Fruit fly (Drosophila melanogaster) S2 (cell line): ENCODE results near the gene Nt5a.

Source experiments
- CG8478 ChIP-seq: fragments of >200 bp; optimal IDR thresholded peaks from 2 replicates; lab custom pipeline; 2018
- CTCF ChIP-seq, 2 experiments: fragments of >200 bp; optimal IDR thresholded peaks; 2 replicates each; lab custom pipeline; 2018

Nt5a gene

dm6 chr3L:1332973-1333372 lies 25.8 kb upstream of the Nt5a start, which contains the start of gene msd5:
msd5 (minus strand) TSS chr3L:1333146.
- TF ChIP-seq CTCF (optimal IDR thresholded peaks at IDR 0.05; lab: Kevin White, UChicago) (no peak), CG8478 (lab: Kevin White, UChicago) (no peak)

dm6 chr3L:1331542-1331941 lies 24.3 kb upstream of the Nt5a start, which contains the start of gene msd1:
msd1 (plus strand) TSS chr3L:1331744.
- TF ChIP-seq CTCF (optimal IDR thresholded peaks at IDR 0.05; lab: Kevin White, UChicago) (no peak), CG8478 (lab: Kevin White, UChicago) (no peak)

dm6 chr3L:1330420-1330819 lies 23.2 kb upstream of the Nt5a start:
- no peak for TF ChIP-seq CTCF (optimal IDR thresholded peaks at IDR 0.05; lab: Kevin White, UChicago)
- TF ChIP-seq CG8478 (lab: Kevin White, UChicago): no peak

- TF ChIP-seq CTCF (optimal IDR thresholded peaks at IDR 0.05; lab: Kevin White, UChicago): no peak
- TF ChIP-seq CG8478 (lab: Kevin White, UChicago): no peak
Measured at dm6 chr3L:1329724-1330123, 22.5 kb upstream of the Nt5a start, which contains the start of gene ND-ACP. ND-ACP (plus strand) TSS chr3L:1329949.

dm6 chr3L:1325626-1325937 lies 18.4 kb upstream of the Nt5a start:
- TF ChIP-seq CG8478 (lab: Kevin White, UChicago) (no peak), CTCF (optimal IDR thresholded peaks at IDR 0.05; lab: Kevin White, UChicago) (no peak)

dm6 chr3L:1324818-1325625 lies 17.8 kb upstream of the Nt5a start:
- TF ChIP-seq CTCF (optimal IDR thresholded peaks at IDR 0.05; lab: Kevin White, UChicago): no peak
- TF ChIP-seq CG8478 (lab: Kevin White, UChicago): no peak

- TF ChIP-seq CG8478 (lab: Kevin White, UChicago): no peak
- TF ChIP-seq CTCF (optimal IDR thresholded peaks at IDR 0.05; lab: Kevin White, UChicago): no peak
Measured at dm6 chr3L:1323136-1323535, 15.9 kb upstream of the Nt5a start.

dm6 chr3L:1322706-1323105 lies 15.5 kb upstream of the Nt5a start, which contains the start of gene CG9184:
CG9184 (minus strand) TSS chr3L:1322806.
- TF ChIP-seq CG8478 (lab: Kevin White, UChicago) (no peak), CTCF (optimal IDR thresholded peaks at IDR 0.05; lab: Kevin White, UChicago) (no peak)

- no peak for TF ChIP-seq CG8478 (lab: Kevin White, UChicago)
- TF ChIP-seq CTCF (optimal IDR thresholded peaks at IDR 0.05; lab: Kevin White, UChicago): no peak
Measured at dm6 chr3L:1322159-1322558, 14.9 kb upstream of the Nt5a start.

- TF ChIP-seq CG8478 (lab: Kevin White, UChicago) (no peak), CTCF (optimal IDR thresholded peaks at IDR 0.05; lab: Kevin White, UChicago) (no peak)
Measured at dm6 chr3L:1320931-1321556, 13.8 kb upstream of the Nt5a start.

- TF ChIP-seq CTCF (optimal IDR thresholded peaks at IDR 0.05; lab: Kevin White, UChicago) (no peak), CG8478 (lab: Kevin White, UChicago) (no peak)
Measured at dm6 chr3L:1320230-1320930, 13.2 kb upstream of the Nt5a start.

- TF ChIP-seq CTCF (optimal IDR thresholded peaks at IDR 0.05; lab: Kevin White, UChicago): no peak
- TF ChIP-seq CG8478 (lab: Kevin White, UChicago): no peak
Measured at dm6 chr3L:1319097-1319725, 12.0 kb upstream of the Nt5a start.

- no peak for TF ChIP-seq CG8478 (lab: Kevin White, UChicago)
- TF ChIP-seq CTCF (optimal IDR thresholded peaks at IDR 0.05; lab: Kevin White, UChicago): no peak
Measured at dm6 chr3L:1318241-1318640, 11.0 kb upstream of the Nt5a start, which contains the start of gene Myo61F. Myo61F (plus strand) TSS chr3L:1318480.

- TF ChIP-seq CG8478 (lab: Kevin White, UChicago): no peak
- TF ChIP-seq CTCF (optimal IDR thresholded peaks at IDR 0.05; lab: Kevin White, UChicago): no peak
Measured at dm6 chr3L:1313039-1313766, 6.0 kb upstream of the Nt5a start, which contains the start of the genes sturkopf and Herc4. sturkopf (minus strand) TSS chr3L:1313377. Herc4 (plus strand) TSS chr3L:1313696.
